Worm (Caenorhabditis elegans): ENCODE results near the gene gadr-4.

ce11 chrII:4028276-4028675 is 34.1 kb downstream of the gadr-4 start, which contains the start of gene K07D4.9:
- no peak for TF ChIP-seq fos-1 (tag; optimal IDR thresholded peaks at IDR 0.05)
- TF ChIP-seq egl-27 (tag; optimal IDR thresholded peaks at IDR 0.05) = no peak
